Worm (Caenorhabditis elegans) whole organism, late embryonic: ENCODE data around the gene F31F7.1.

ENCODE experiments used
- ama-1 ChIP-seq: fragments of 150-350 bp; optimal IDR thresholded peaks from 2 replicates; lab custom pipeline; 2014
- ceh-24 ChIP-seq: sonication (generic microtip); optimal IDR thresholded peaks from 2 replicates; lab custom pipeline; 2016; ENCODE audit warnings: mild to moderate bottlenecking, missing genetic modification characterization, missing compliant biosample characterization
- ceh-34 ChIP-seq: sonication (generic microtip); optimal IDR thresholded peaks from 2 replicates; lab custom pipeline; 2016; ENCODE audit warnings: mild to moderate bottlenecking, missing genetic modification characterization, missing compliant biosample characterization
- nhr-11 ChIP-seq: fragments of 150-350 bp; optimal IDR thresholded peaks from 2 replicates; lab custom pipeline; 2014; ENCODE audit warnings: missing biosample characterization, missing genetic modification characterization
- syd-9 ChIP-seq: sonication (generic microtip); optimal IDR thresholded peaks from 2 replicates; lab custom pipeline; 2016; ENCODE audit warnings: mild to moderate bottlenecking, missing genetic modification characterization, moderate library complexity, missing compliant biosample characterization
- unc-3 ChIP-seq, 2 experiments: fragments of 200-800 bp in 1 of 2; sonication (Bioruptor generic) in 1 of 2; sonication (generic microtip) in 1 of 2; conservative IDR thresholded peaks in 1 of 2; optimal IDR thresholded peaks in 1 of 2; 2 replicates each; pipeline versions ENCODE4 v1.3.6 to Lab custom; 2016 to 2022; ENCODE audit warnings: missing compliant biosample characterization in 2 of 2, missing genetic modification characterization in 2 of 2, missing genetic modification reagents in 1 of 2
- unc-55 ChIP-seq: sonication (generic microtip); optimal IDR thresholded peaks from 2 replicates; lab custom pipeline; 2017; ENCODE audit warnings: missing biosample characterization, missing genetic modification reagents, missing genetic modification characterization

ce11 chrV:6248714-6249113 is 27.5 kb upstream of the F31F7.1 start:
- TF ChIP-seq nhr-11 (no peak), ceh-34 (tag; lab: Kevin White, UChicago) (no peak), ceh-24 (tag; lab: Kevin White, UChicago) (no peak), unc-3 (GFP tag; conservative IDR thresholded peaks at IDR 0.05; lab: Robert Waterston, UW) (no peak), unc-3 (tag; optimal IDR thresholded peaks at IDR 0.05; lab: Kevin White, UChicago) (no peak), syd-9 (tag; lab: Kevin White, UChicago) (no peak), ama-1 (no peak), unc-55 (no peak)
